Worm (Caenorhabditis elegans): ENCODE measurements around the gene ZK632.11.

ZK632.11 gene

DNA sequence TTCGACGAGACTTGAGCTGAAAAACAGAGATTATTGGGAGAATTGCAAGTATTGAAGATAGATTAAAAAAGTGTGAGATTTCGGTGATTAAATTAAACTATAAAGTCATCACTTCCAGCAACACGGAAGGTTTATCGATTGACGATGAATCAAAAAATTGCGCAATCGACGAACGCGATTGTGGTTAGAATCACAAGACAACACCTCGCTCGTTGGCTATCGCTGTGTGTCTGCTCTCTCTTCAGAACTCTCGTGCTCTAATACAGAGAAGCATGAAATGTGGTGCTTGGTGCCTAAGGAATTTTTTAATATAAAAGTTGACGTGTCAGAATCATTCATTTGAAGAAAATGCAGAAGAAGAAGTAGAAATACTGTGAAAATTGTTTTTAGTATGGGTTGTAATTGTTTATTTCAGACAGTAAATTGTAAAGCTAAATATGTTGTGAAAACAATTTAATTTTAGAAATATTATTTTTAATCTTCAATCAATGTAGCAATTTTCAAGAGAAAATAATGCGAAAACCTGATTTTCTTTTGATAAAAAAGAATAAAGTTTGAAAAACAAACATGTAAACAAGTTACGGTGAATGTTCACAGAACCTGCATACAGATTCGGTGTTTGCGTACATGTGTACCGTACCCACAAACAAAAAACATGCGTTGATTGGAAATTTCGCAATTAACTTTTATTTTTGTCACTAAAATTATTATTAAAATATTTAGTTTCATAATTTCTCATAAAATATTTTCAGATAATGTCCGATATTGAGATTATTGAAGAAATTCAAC lies at the start of gene ZK632.11, which contains the start of gene ZK632.10:
Gene ZK632.11 (plus strand): TSS at position 753 of the 789 bp plus-strand sequence.
Gene ZK632.10 (minus strand): TSS at position 560 of the 789 bp plus-strand sequence.
- peak; percentile 93 for TF ChIP-seq unc-55 (GFP tag; optimal IDR thresholded peaks at IDR 0.05)
- no peak for TF ChIP-seq sem-4 (tag; optimal IDR thresholded peaks at IDR 0.05)
- TF ChIP-seq zag-1 (tag; optimal IDR thresholded peaks at IDR 0.05), result no peak
- no peak for TF ChIP-seq mab-5 (tag; optimal IDR thresholded peaks at IDR 0.05)
- no peak for TF ChIP-seq mdl-1 (tag; optimal IDR thresholded peaks at IDR 0.05)
- TF ChIP-seq aly-2 (tag; optimal IDR thresholded peaks at IDR 0.05), result no peak
- no peak for TF ChIP-seq R02D3.7 (tag; optimal IDR thresholded peaks at IDR 0.05)
- TF ChIP-seq ZK546.5 (tag; optimal IDR thresholded peaks at IDR 0.05), result no peak
- TF ChIP-seq crh-2 (tag; optimal IDR thresholded peaks at IDR 0.05), result peak; percentile 30
- no peak for TF ChIP-seq nhr-77 (tag; optimal IDR thresholded peaks at IDR 0.05)
- no peak for TF ChIP-seq lin-11 (tag; optimal IDR thresholded peaks at IDR 0.05)
- TF ChIP-seq mbf-1 (tag; optimal IDR thresholded peaks at IDR 0.05), result no peak
- TF ChIP-seq sma-3 (GFP tag; optimal IDR thresholded peaks at IDR 0.05), result peak; percentile 36
- TF ChIP-seq fos-1 (tag; optimal IDR thresholded peaks at IDR 0.05), result peak; percentile 33
- no peak for TF ChIP-seq ztf-11 (tag; optimal IDR thresholded peaks at IDR 0.05)
- peak; percentile 44 for TF ChIP-seq nhr-129 (tag; optimal IDR thresholded peaks at IDR 0.05)
- TF ChIP-seq lin-13 (GFP tag; optimal IDR thresholded peaks at IDR 0.05), result peak; percentile 61
- no peak for TF ChIP-seq nhr-237 (tag; optimal IDR thresholded peaks at IDR 0.05)
- TF ChIP-seq peb-1 (tag; optimal IDR thresholded peaks at IDR 0.05), result no peak
- TF ChIP-seq gmeb-1 (tag; optimal IDR thresholded peaks at IDR 0.05), result peak; percentile 25
- TF ChIP-seq F13H6.1 (tag; optimal IDR thresholded peaks at IDR 0.05), result no peak
- TF ChIP-seq dmd-4 (tag; optimal IDR thresholded peaks at IDR 0.05), result no peak
- TF ChIP-seq nhr-25 (tag; optimal IDR thresholded peaks at IDR 0.05), result peak; percentile 9
- TF ChIP-seq nhr-21 (tag; optimal IDR thresholded peaks at IDR 0.05), result no peak
- TF ChIP-seq lsy-2 (tag; optimal IDR thresholded peaks at IDR 0.05), result peak; percentile 86 to 99
- no peak for TF ChIP-seq skn-1 (tag; optimal IDR thresholded peaks at IDR 0.05)
- TF ChIP-seq ztf-4 (tag; optimal IDR thresholded peaks at IDR 0.05), result peak; percentile 16
- TF ChIP-seq nhr-12 (tag; optimal IDR thresholded peaks at IDR 0.05), result no peak
- TF ChIP-seq nhr-11 (tag; optimal IDR thresholded peaks at IDR 0.05), result no peak
- no peak for TF ChIP-seq elt-3 (tag; optimal IDR thresholded peaks at IDR 0.05)
- peak; percentile 81 for TF ChIP-seq C34F6.9 (tag; optimal IDR thresholded peaks at IDR 0.05)
- TF ChIP-seq ztf-1 (GFP tag; conservative IDR thresholded peaks at IDR 0.05), result no peak
- TF ChIP-seq egl-27 (tag; optimal IDR thresholded peaks at IDR 0.05), result peak; percentile 7

ce11 chrIII:9779080-9779479 lies 48.6 kb upstream of the ZK632.11 start:
- TF ChIP-seq F13H6.1 (tag; optimal IDR thresholded peaks at IDR 0.05), result no peak
- no peak for TF ChIP-seq mab-5 (tag; optimal IDR thresholded peaks at IDR 0.05)
- TF ChIP-seq elt-1 (tag; optimal IDR thresholded peaks at IDR 0.05), result no peak
- no peak for TF ChIP-seq lin-13 (GFP tag; optimal IDR thresholded peaks at IDR 0.05)
- TF ChIP-seq ceh-16 (tag; optimal IDR thresholded peaks at IDR 0.05), result no peak
- TF ChIP-seq nhr-12 (tag; optimal IDR thresholded peaks at IDR 0.05), result no peak
- TF ChIP-seq snpc-4 (tag; optimal IDR thresholded peaks at IDR 0.05), result no peak
- TF ChIP-seq nhr-129 (tag; optimal IDR thresholded peaks at IDR 0.05), result no peak
- no peak for TF ChIP-seq egl-27 (tag; optimal IDR thresholded peaks at IDR 0.05)
- TF ChIP-seq mbf-1 (tag; optimal IDR thresholded peaks at IDR 0.05), result no peak
- TF ChIP-seq R02D3.7 (tag; optimal IDR thresholded peaks at IDR 0.05), result no peak
- no peak for TF ChIP-seq unc-39 (tag; optimal IDR thresholded peaks at IDR 0.05)

- TF ChIP-seq unc-39 (tag; optimal IDR thresholded peaks at IDR 0.05), result no peak
- TF ChIP-seq zag-1 (tag; optimal IDR thresholded peaks at IDR 0.05), result no peak
- TF ChIP-seq ztf-1 (GFP tag; conservative IDR thresholded peaks at IDR 0.05), result no peak
- no peak for TF ChIP-seq nhr-23 (tag; optimal IDR thresholded peaks at IDR 0.05)
- no peak for TF ChIP-seq F13H6.1 (tag; optimal IDR thresholded peaks at IDR 0.05)
- TF ChIP-seq unc-62 (GFP tag; optimal IDR thresholded peaks at IDR 0.05), result no peak
- no peak for TF ChIP-seq snpc-4 (tag; optimal IDR thresholded peaks at IDR 0.05)
- no peak for TF ChIP-seq sma-9 (GFP tag; optimal IDR thresholded peaks at IDR 0.05)
- no peak for TF ChIP-seq sma-9 (tag; optimal IDR thresholded peaks at IDR 0.05)
- no peak for TF ChIP-seq ZK546.5 (tag; optimal IDR thresholded peaks at IDR 0.05)
- no peak for TF ChIP-seq peb-1 (tag; optimal IDR thresholded peaks at IDR 0.05)
Observed at ce11 chrIII:9780254-9780653, 47.5 kb upstream of the ZK632.11 start, which contains the start of gene sqv-3. TSS of gene sqv-3 (minus strand) at chrIII:9780354.
